Fruit fly (Drosophila melanogaster): ENCODE data around the gene CLIP-190.

The CLIP-190 gene

DNA sequence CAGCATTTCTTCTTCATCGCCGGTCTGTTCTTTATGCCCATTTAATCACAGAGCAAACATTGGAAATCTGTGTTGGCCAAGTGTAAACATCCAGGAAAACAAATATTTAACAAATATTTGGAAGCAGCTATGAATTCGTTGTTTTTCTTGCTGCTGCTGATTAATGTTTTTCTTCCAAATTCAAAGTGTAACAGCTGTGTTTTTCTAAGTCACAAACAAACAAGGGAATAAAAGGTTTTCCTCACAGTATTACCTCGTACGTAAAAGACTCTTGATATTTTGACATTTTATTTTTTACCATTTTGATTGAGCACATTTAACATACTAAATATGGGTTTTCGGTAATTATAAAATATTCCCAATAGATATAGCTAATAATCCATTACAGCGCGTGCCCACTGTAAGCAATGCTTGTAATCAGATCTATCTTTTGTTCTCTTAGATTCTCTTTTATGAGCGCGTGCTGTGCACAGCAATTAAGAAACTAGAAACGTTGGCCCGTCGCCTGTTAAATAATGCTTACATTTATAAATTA, 5.7 kb upstream of the CLIP-190 start (continued):
- TF ChIP-seq row (GFP tag; IDR thresholded peaks at IDR 0.05): peak; percentile 98
- peak; percentile 98 for TF ChIP-seq CG12769 (tag; optimal IDR thresholded peaks at IDR 0.05)
- peak; percentile 88 for TF ChIP-seq sug (tag; optimal IDR thresholded peaks at IDR 0.05)
- peak; percentile 89 for TF ChIP-seq CG12942 (GFP tag; optimal IDR thresholded peaks at IDR 0.05)
- TF ChIP-seq CG11398 (GFP tag; optimal IDR thresholded peaks at IDR 0.05): peak; percentile 83
- no peak for TF ChIP-seq hkb (optimal IDR thresholded peaks at IDR 0.05)
- peak; percentile 95 for TF ChIP-seq hkb (GFP tag; IDR thresholded peaks at IDR 0.05)
- peak; percentile 44 for TF ChIP-seq Elba2 (GFP tag; optimal IDR thresholded peaks at IDR 0.05)
- peak; percentile 84 for TF ChIP-seq ssp (GFP tag; IDR thresholded peaks at IDR 0.05)
- peak; percentile 78 for TF ChIP-seq E2f2 (GFP tag; IDR thresholded peaks at IDR 0.05)
- peak; percentile 94 for TF ChIP-seq CG2889 (GFP tag; IDR thresholded peaks at IDR 0.05)
- TF ChIP-seq CG9817 (tag; optimal IDR thresholded peaks at IDR 0.05): peak; percentile 96
- TF ChIP-seq CG10209 (GFP tag; optimal IDR thresholded peaks at IDR 0.05): peak; percentile 93
- peak; percentile 87 for TF ChIP-seq CG6272 (GFP tag; IDR thresholded peaks at IDR 0.05)
- TF ChIP-seq peb (GFP tag; IDR thresholded peaks at IDR 0.05): peak; percentile 82
- peak; percentile 95 for TF ChIP-seq Lhr (GFP tag; optimal IDR thresholded peaks at IDR 0.05)
- TF ChIP-seq CG10654 (GFP tag; optimal IDR thresholded peaks at IDR 0.05): peak; percentile 98
- TF ChIP-seq vvl (GFP tag; IDR thresholded peaks at IDR 0.05): peak; percentile 97
- peak; percentile 99 for TF ChIP-seq CG8290 (GFP tag; optimal IDR thresholded peaks at IDR 0.05)
- peak; percentile 90 to 97 for TF ChIP-seq CG8290 (tag; optimal IDR thresholded peaks at IDR 0.05)
- TF ChIP-seq crc (GFP tag; optimal IDR thresholded peaks at IDR 0.05): peak; percentile 96
- TF ChIP-seq Neu2 (GFP tag; optimal IDR thresholded peaks at IDR 0.05; ENCODE audit: borderline replicate concordance): peak; percentile 97
- peak; percentile 89 for TF ChIP-seq shn (GFP tag; optimal IDR thresholded peaks at IDR 0.05)
- peak; percentile 91 for TF ChIP-seq CG16815 (GFP tag; optimal IDR thresholded peaks at IDR 0.05)
- peak; percentile 78 for TF ChIP-seq Adf1 (GFP tag; IDR thresholded peaks at IDR 0.05)
- peak; percentile 90 for TF ChIP-seq CG9609 (GFP tag; optimal IDR thresholded peaks at IDR 0.05)
- TF ChIP-seq bab2 (GFP tag; optimal IDR thresholded peaks at IDR 0.05): peak; percentile 96
- TF ChIP-seq CG8924 (tag; optimal IDR thresholded peaks at IDR 0.05): peak; percentile 95
- TF ChIP-seq cg (GFP tag; optimal IDR thresholded peaks at IDR 0.05): peak; percentile 18
- TF ChIP-seq CG17612 (GFP tag; IDR thresholded peaks at IDR 0.05): peak; percentile 72
- TF ChIP-seq CG16813 (GFP tag; IDR thresholded peaks at IDR 0.05; ENCODE audit: partially characterized antibody): no peak
- TF ChIP-seq Ets65A (GFP tag): peak; percentile 97
- peak; percentile 93 for TF ChIP-seq tgo (GFP tag; IDR thresholded peaks at IDR 0.05)
- TF ChIP-seq CG7839 (tag; optimal IDR thresholded peaks at IDR 0.05): peak; percentile 96
- no peak for TF ChIP-seq fru (optimal IDR thresholded peaks at IDR 0.05)
- TF ChIP-seq CG4424 (GFP tag; optimal IDR thresholded peaks at IDR 0.05): peak; percentile 93
- peak; percentile 97 for TF ChIP-seq CG1647 (GFP tag; optimal IDR thresholded peaks at IDR 0.05)
- TF ChIP-seq Sox102F (GFP tag; optimal IDR thresholded peaks at IDR 0.05): peak; percentile 95
- TF ChIP-seq Deaf1 (tag; optimal IDR thresholded peaks at IDR 0.05): peak; percentile 68
- TF ChIP-seq Nf-YA (GFP tag; IDR thresholded peaks at IDR 0.05): peak; percentile 82; the same call in 1 of the 2 replicates
- peak; percentile 31 for TF ChIP-seq MESR4 (GFP tag; optimal IDR thresholded peaks at IDR 0.05)
- peak; percentile 88 for TF ChIP-seq ranshi (GFP tag; IDR thresholded peaks at IDR 0.05)
- peak; percentile 95 for TF ChIP-seq Atf6 (GFP tag; IDR thresholded peaks at IDR 0.05)
- peak; percentile 95 for TF ChIP-seq Ptx1 (GFP tag; IDR thresholded peaks at IDR 0.05)
- TF ChIP-seq odd (GFP tag; optimal IDR thresholded peaks at IDR 0.05): peak; percentile 93
- TF ChIP-seq CG4730 (GFP tag; IDR thresholded peaks at IDR 0.05): peak; percentile 92
- peak; percentile 37 for TF ChIP-seq gfzf (GFP tag; optimal IDR thresholded peaks at IDR 0.05)
- TF ChIP-seq CG13287 (GFP tag; IDR thresholded peaks at IDR 0.05; ENCODE audit: partially characterized antibody): no peak
- TF ChIP-seq zfh1 (GFP tag; IDR thresholded peaks at IDR 0.05): peak; percentile 95
- peak; percentile 94 for TF ChIP-seq CG12744 (GFP tag; optimal IDR thresholded peaks at IDR 0.05)
- TF ChIP-seq cas (GFP tag; IDR thresholded peaks at IDR 0.05): peak; percentile 76
- no peak for TF ChIP-seq Doc3 (GFP tag; IDR thresholded peaks at IDR 0.05; ENCODE audit: partially characterized antibody)
